Worm (Caenorhabditis elegans): ENCODE results near the gene usp-14.

Gene usp-14

ce11 chrII:14528233-14528802 lies 39.8 kb upstream of the usp-14 start, which contains the start of the genes F57C2.5 and spat-1 (continued):
- TF ChIP-seq fkh-10 (GFP tag; optimal IDR thresholded peaks at IDR 0.05) (no peak), ztf-16 (tag; optimal IDR thresholded peaks at IDR 0.05) (peak; percentile 80), che-1 (tag; optimal IDR thresholded peaks at IDR 0.05) (peak; percentile 51), unc-42 (tag; optimal IDR thresholded peaks at IDR 0.05) (peak; percentile 86), hlh-8 (tag; optimal IDR thresholded peaks at IDR 0.05) (peak; percentile 96), odd-2 (tag; optimal IDR thresholded peaks at IDR 0.05) (no peak), ceh-2 (tag; optimal IDR thresholded peaks at IDR 0.05) (peak; percentile 96), ceh-31 (tag; optimal IDR thresholded peaks at IDR 0.05) (peak; percentile 99), sox-4 (tag; optimal IDR thresholded peaks at IDR 0.05) (no peak), C38D4.7 (GFP tag; optimal IDR thresholded peaks at IDR 0.05) (no peak), hlh-13 (GFP tag; optimal IDR thresholded peaks at IDR 0.05) (no peak), ttx-3 (tag; optimal IDR thresholded peaks at IDR 0.05) (peak; percentile 49), nfya-1 (tag; optimal IDR thresholded peaks at IDR 0.05) (peak; percentile 68), fkh-6 (tag; optimal IDR thresholded peaks at IDR 0.05) (peak; percentile 73), ceh-24 (tag; optimal IDR thresholded peaks at IDR 0.05) (peak; percentile 53), ceh-30 (tag; optimal IDR thresholded peaks at IDR 0.05) (no peak), elt-2 (tag; optimal IDR thresholded peaks at IDR 0.05) (peak; percentile 90), ceh-14 (tag; optimal IDR thresholded peaks at IDR 0.05) (peak; percentile 97), unc-3 (GFP tag; conservative IDR thresholded peaks at IDR 0.05) (no peak), unc-3 (tag; optimal IDR thresholded peaks at IDR 0.05) (peak; percentile 74), ref-2 (tag; optimal IDR thresholded peaks at IDR 0.05) (peak; percentile 96), unc-55 (GFP tag; optimal IDR thresholded peaks at IDR 0.05) (no peak), syd-9 (tag; optimal IDR thresholded peaks at IDR 0.05) (peak; percentile 58), pros-1 (tag; optimal IDR thresholded peaks at IDR 0.05) (no peak), ceh-22 (tag; optimal IDR thresholded peaks at IDR 0.05) (no peak), F13H6.1 (tag; optimal IDR thresholded peaks at IDR 0.05) (peak; percentile 92), pax-1 (tag; optimal IDR thresholded peaks at IDR 0.05) (no peak)

ce11 chrII:14527104-14527503 lies 38.6 kb upstream of the usp-14 start:
- TF ChIP-seq tbx-2 (tag; optimal IDR thresholded peaks at IDR 0.05) (no peak), ceh-48 (tag; optimal IDR thresholded peaks at IDR 0.05) (no peak), odd-2 (tag; optimal IDR thresholded peaks at IDR 0.05) (no peak), ceh-9 (tag; optimal IDR thresholded peaks at IDR 0.05) (no peak)

ce11 chrII:14525013-14525412 lies 36.5 kb upstream of the usp-14 start, which contains the start of gene F57C2.4:
TSS of gene F57C2.4 (plus strand) at chrII:14525313.
- TF ChIP-seq lim-6 (tag; optimal IDR thresholded peaks at IDR 0.05) (no peak), unc-3 (GFP tag; conservative IDR thresholded peaks at IDR 0.05) (no peak), unc-3 (tag; optimal IDR thresholded peaks at IDR 0.05) (no peak)

ce11 chrII:14523645-14524223 lies 35.2 kb upstream of the usp-14 start, which contains the start of gene pot-2:
TSS of gene pot-2 (plus strand) at chrII:14524173.
- TF ChIP-seq ets-4 (tag; optimal IDR thresholded peaks at IDR 0.05) (no peak), pqm-1 (tag; optimal IDR thresholded peaks at IDR 0.05) (no peak), ceh-48 (tag; optimal IDR thresholded peaks at IDR 0.05) (no peak), ceh-6 (GFP tag; optimal IDR thresholded peaks at IDR 0.05) (no peak), hlh-15 (tag; optimal IDR thresholded peaks at IDR 0.05) (no peak)
